Fruit fly (Drosophila melanogaster): ENCODE measurements around the gene CG31251.
A peak's percentile ranks its signal among the peaks of the same experiment; 100 is the strongest.

Gene CG31251

DNA sequence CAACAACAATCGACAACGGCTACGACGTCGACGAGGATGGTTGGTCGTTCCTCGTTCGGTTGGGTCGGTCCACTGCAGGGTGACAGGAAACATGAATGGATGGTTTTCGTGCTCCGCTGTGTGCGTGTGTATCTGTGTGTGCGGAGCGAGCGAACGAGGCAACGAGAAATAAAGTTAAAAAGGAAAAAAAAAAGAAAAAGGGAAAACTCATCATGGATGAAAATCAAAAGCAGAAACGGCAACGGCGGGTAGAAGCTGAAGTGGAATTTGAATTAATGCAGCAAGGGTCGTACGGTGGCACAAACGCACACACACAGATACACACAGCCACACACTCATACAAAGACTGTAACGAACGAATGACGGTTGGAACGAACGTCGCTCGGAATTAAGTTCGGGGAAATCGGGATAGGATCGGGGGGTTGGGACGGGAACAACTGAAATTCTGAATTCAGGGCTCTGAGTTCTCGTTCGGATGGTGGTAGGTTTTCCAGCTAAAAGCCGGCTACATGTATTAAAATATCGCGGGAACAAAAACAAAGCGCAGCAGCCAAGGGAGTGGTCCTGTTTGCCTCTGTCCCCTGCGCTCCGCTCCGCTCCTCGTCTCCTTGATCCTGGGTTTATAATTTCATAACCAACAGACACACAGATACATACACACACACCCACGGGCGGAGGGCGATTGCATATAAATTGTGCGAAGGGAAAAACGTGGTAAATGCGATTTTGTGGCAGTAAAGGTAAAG is 26.4 kb upstream of the CG31251 start (continued):
- TF ChIP-seq slou (GFP tag; optimal IDR thresholded peaks at IDR 0.05) = no peak
- peak; percentile 58 for TF ChIP-seq Med (GFP tag)
- TF ChIP-seq grn (GFP tag; optimal IDR thresholded peaks at IDR 0.05) = no peak
- no peak for TF ChIP-seq MESR4 (GFP tag; optimal IDR thresholded peaks at IDR 0.05)
- peak; percentile 7 for TF ChIP-seq CG8478 (optimal IDR thresholded peaks at IDR 0.05)
- no peak for TF ChIP-seq CG13424 (tag; optimal IDR thresholded peaks at IDR 0.05)
- no peak for TF ChIP-seq Trl (optimal IDR thresholded peaks at IDR 0.05)
- TF ChIP-seq Trl (GFP tag; optimal IDR thresholded peaks at IDR 0.05) = no peak
- TF ChIP-seq so (GFP tag; IDR thresholded peaks at IDR 0.05) = no peak
- no peak for TF ChIP-seq schlank (tag; optimal IDR thresholded peaks at IDR 0.05)
- no peak for TF ChIP-seq CG11695 (GFP tag; IDR thresholded peaks at IDR 0.05)
- TF ChIP-seq CG14014 (GFP tag; IDR thresholded peaks at IDR 0.05) = no peak
- TF ChIP-seq Hey (tag; optimal IDR thresholded peaks at IDR 0.05) = peak; percentile 21
- TF ChIP-seq CG13296 (GFP tag; optimal IDR thresholded peaks at IDR 0.05) = no peak
- no peak; the same call in 1 of the 2 replicates for TF ChIP-seq seq (GFP tag; IDR thresholded peaks at IDR 0.05)
- no peak for TF ChIP-seq Neu2 (GFP tag; optimal IDR thresholded peaks at IDR 0.05; ENCODE audit: borderline replicate concordance)
- no peak for TF ChIP-seq run (tag; optimal IDR thresholded peaks at IDR 0.05)
- TF ChIP-seq hb (GFP tag; IDR thresholded peaks at IDR 0.05; ENCODE audit: partially characterized antibody) = no peak
- no peak for TF ChIP-seq CG3065 (GFP tag; optimal IDR thresholded peaks at IDR 0.05)
- TF ChIP-seq HLHmδ (GFP tag; optimal IDR thresholded peaks at IDR 0.05) = no peak
- TF ChIP-seq Deaf1 (tag; optimal IDR thresholded peaks at IDR 0.05) = peak; percentile 93
- TF ChIP-seq dm (GFP tag; optimal IDR thresholded peaks at IDR 0.05) = no peak
- no peak for TF ChIP-seq CG18011 (GFP tag; optimal IDR thresholded peaks at IDR 0.05)
- peak; percentile 81 for TF ChIP-seq kni (GFP tag; optimal IDR thresholded peaks at IDR 0.05)
- no peak for TF ChIP-seq CG2129 (GFP tag; IDR thresholded peaks at IDR 0.05; ENCODE audit: partially characterized antibody)
- TF ChIP-seq exex (tag; optimal IDR thresholded peaks at IDR 0.05) = no peak
- no peak for TF ChIP-seq slp2 (GFP tag; optimal IDR thresholded peaks at IDR 0.05)
- peak; percentile 52 for TF ChIP-seq Blimp-1 (GFP tag; optimal IDR thresholded peaks at IDR 0.05)
- TF ChIP-seq Lpt (GFP tag; optimal IDR thresholded peaks at IDR 0.05) = peak; percentile 26
- no peak for TF ChIP-seq ems (GFP tag; optimal IDR thresholded peaks at IDR 0.05)
- no peak for TF ChIP-seq hbn (GFP tag; IDR thresholded peaks at IDR 0.05; ENCODE audit: partially characterized antibody)
- no peak for TF ChIP-seq CG43689 (GFP tag; IDR thresholded peaks at IDR 0.05)
- no peak for TF ChIP-seq Doc3 (GFP tag; IDR thresholded peaks at IDR 0.05; ENCODE audit: partially characterized antibody)
- no peak for TF ChIP-seq bcd (GFP tag; optimal IDR thresholded peaks at IDR 0.05)
- TF ChIP-seq oc (tag; optimal IDR thresholded peaks at IDR 0.05) = peak; percentile 34
- TF ChIP-seq Dll (GFP tag; IDR thresholded peaks at IDR 0.05; ENCODE audit: partially characterized antibody) = no peak
- no peak for TF ChIP-seq CG7372 (GFP tag; IDR thresholded peaks at IDR 0.05)
- TF ChIP-seq CG17359 (tag; optimal IDR thresholded peaks at IDR 0.05) = no peak
- TF ChIP-seq CG18599 (GFP tag; optimal IDR thresholded peaks at IDR 0.05) = no peak
- TF ChIP-seq CG1792 (GFP tag; optimal IDR thresholded peaks at IDR 0.05) = no peak
- no peak for TF ChIP-seq prd (optimal IDR thresholded peaks at IDR 0.05)
- no peak for TF ChIP-seq prd (GFP tag; IDR thresholded peaks at IDR 0.05)
- TF ChIP-seq eve (GFP tag; optimal IDR thresholded peaks at IDR 0.05) = no peak
- no peak for TF ChIP-seq tio (GFP tag; optimal IDR thresholded peaks at IDR 0.05)
- no peak for TF ChIP-seq cas (GFP tag; IDR thresholded peaks at IDR 0.05)
- no peak for TF ChIP-seq dpn (GFP tag; optimal IDR thresholded peaks at IDR 0.05)
- peak; percentile 88 for TF ChIP-seq CG5180 (GFP tag; optimal IDR thresholded peaks at IDR 0.05)
- no peak for TF ChIP-seq CG7839 (tag; optimal IDR thresholded peaks at IDR 0.05)
- TF ChIP-seq CG30020 (tag; optimal IDR thresholded peaks at IDR 0.05) = no peak
- TF ChIP-seq Opbp (GFP tag; IDR thresholded peaks at IDR 0.05; ENCODE audit: partially characterized antibody) = no peak
